Worm (Caenorhabditis elegans) whole organism, L1 larva: ENCODE results near the gene cdka-1.

Experiments used
- C04F5.9 ChIP-seq: sonication (generic microtip); optimal IDR thresholded peaks from 2 replicates; lab custom pipeline; 2016; ENCODE audit warnings: missing genetic modification characterization, missing compliant biosample characterization
- aha-1 ChIP-seq: fragments of 150-350 bp; optimal IDR thresholded peaks from 2 replicates; lab custom pipeline; 2014; ENCODE audit warnings: missing biosample characterization, missing genetic modification characterization
- alr-1 ChIP-seq: fragments of 200-800 bp; sonication (Bioruptor generic); optimal IDR thresholded peaks from 2 replicates; lab custom pipeline; 2018; ENCODE audit warnings: borderline replicate concordance, mild to moderate bottlenecking, missing genetic modification characterization, missing compliant biosample characterization
- ces-1 ChIP-seq: fragments of 150-350 bp; optimal IDR thresholded peaks from 2 replicates; lab custom pipeline; 2014; ENCODE audit warnings: missing biosample characterization, missing genetic modification reagents, missing genetic modification characterization
- lin-39 ChIP-seq: fragments of 150-350 bp; optimal IDR thresholded peaks from 2 replicates; lab custom pipeline; 2014; ENCODE audit warnings: missing biosample characterization, missing genetic modification reagents, missing genetic modification characterization
- pqm-1 ChIP-seq: sonication (generic microtip); optimal IDR thresholded peaks from 3 replicates; lab custom pipeline; 2017; ENCODE audit warnings: missing biosample characterization, missing genetic modification characterization
- rnt-1 ChIP-seq: sonication (generic microtip); optimal IDR thresholded peaks from 2 replicates; lab custom pipeline; 2016; ENCODE audit warnings: mild to moderate bottlenecking, missing genetic modification characterization, moderate library complexity, missing compliant biosample characterization
- unc-62 ChIP-seq: fragments of 150-350 bp; optimal IDR thresholded peaks from 2 replicates; lab custom pipeline; 2014; ENCODE audit warnings: missing biosample characterization, missing genetic modification reagents, missing genetic modification characterization
- zip-4 ChIP-seq: fragments of 200-800 bp; sonication (Bioruptor generic); optimal IDR thresholded peaks from 2 replicates; lab custom pipeline; 2018; ENCODE audit warnings: mild to moderate bottlenecking, missing genetic modification characterization, moderate library complexity, missing compliant biosample characterization

DNA sequence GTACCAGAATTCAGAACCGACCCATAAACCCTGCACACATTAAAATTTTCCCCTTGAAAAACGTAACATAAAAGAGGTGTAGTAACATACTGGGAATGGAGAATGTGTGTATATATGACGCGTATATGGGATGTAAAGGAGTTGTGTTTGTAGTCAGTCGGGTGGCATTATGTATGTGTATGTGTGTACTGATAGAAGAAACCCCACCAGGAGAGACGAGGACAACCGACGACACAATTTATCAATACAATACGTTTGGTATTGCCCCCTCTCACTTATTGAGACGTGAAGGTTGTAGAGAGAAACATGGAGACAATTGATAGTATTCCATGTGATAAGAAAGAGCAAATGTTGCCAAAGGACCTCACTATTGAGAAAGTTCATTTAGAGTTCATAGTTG, 9.5 kb downstream of the cdka-1 start:
- TF ChIP-seq aha-1 (tag; lab: Kevin White, UChicago) (no peak), alr-1 (tag; lab: Kevin White, UChicago) (no peak), unc-62 (GFP tag; lab: Kevin White, UChicago) (no peak), pqm-1 (tag; lab: Kevin White, UChicago) (peak; percentile 25), rnt-1 (tag; lab: Kevin White, UChicago) (no peak), ces-1 (GFP tag; lab: Kevin White, UChicago) (no peak), lin-39 (tag; lab: Kevin White, UChicago) (no peak), C04F5.9 (no peak), zip-4 (GFP tag; lab: Kevin White, UChicago) (no peak)
